Worm (Caenorhabditis elegans) whole organism, L1 larva: ENCODE data around the gene bmk-1.
"Not testable (repeated sequence)": the region's sequence is repeated elsewhere in the genome, so short reads cannot be mapped to it uniquely, and the experiment has no call there.

Source experiments
- C34B4.2 ChIP-seq: sonication (generic microtip); optimal IDR thresholded peaks from 2 replicates; lab custom pipeline; 2017; ENCODE audit warnings: mild to moderate bottlenecking, missing genetic modification characterization, missing compliant biosample characterization
- ama-1 ChIP-seq: fragments of 150-350 bp; optimal IDR thresholded peaks from 2 replicates; lab custom pipeline; 2014
- mdl-1 ChIP-seq, 2 experiments: fragments of 150-350 bp; optimal IDR thresholded peaks; 2 replicates each; lab custom pipeline; 2014 to 2017; ENCODE audit warnings: missing biosample characterization in 2 of 2, missing genetic modification characterization in 2 of 2, inconsistent platforms in 1 of 2
- nhr-47 ChIP-seq: sonication (generic microtip); optimal IDR thresholded peaks from 2 replicates; lab custom pipeline; 2016; ENCODE audit warnings: mild to moderate bottlenecking, missing genetic modification characterization, moderate library complexity, missing compliant biosample characterization
- unc-62 ChIP-seq: fragments of 150-350 bp; optimal IDR thresholded peaks from 2 replicates; lab custom pipeline; 2014; ENCODE audit warnings: missing biosample characterization, missing genetic modification reagents, missing genetic modification characterization
- xbp-1 ChIP-seq: sonication (generic microtip); optimal IDR thresholded peaks from 2 replicates; lab custom pipeline; 2016; ENCODE audit warnings: missing genetic modification characterization, missing compliant biosample characterization

ce11 chrV:14463087-14463486, 6.3 kb upstream of the bmk-1 start, which contains the start of gene F08H9.3:
- not testable (repeated sequence) for TF ChIP-seq unc-62 (GFP tag; lab: Kevin White, UChicago); mdl-1 (tag; optimal IDR thresholded peaks at IDR 0.05; lab: Kevin White, UChicago); ama-1 (lab: Kevin White, UChicago); nhr-47 (tag; lab: Kevin White, UChicago); C34B4.2 (tag; lab: Kevin White, UChicago); xbp-1 (tag; lab: Kevin White, UChicago)
